Worm (Caenorhabditis elegans): Measurements from ENCODE around the gene F59B2.8.

F59B2.8 gene

ce11 chrIII:9051119-9051597 lies 41.2 kb upstream of the F59B2.8 start:
- TF ChIP-seq nhr-25 (tag; optimal IDR thresholded peaks at IDR 0.05; ENCODE audit: borderline replicate concordance, insufficient read depth) (peak; percentile 10), vab-7 (GFP tag; IDR thresholded peaks at IDR 0.05) (peak; percentile 59; the same call in 1 of the 2 replicates), Y75B8A.6 (GFP tag; IDR thresholded peaks at IDR 0.05) (peak; percentile 85), zag-1 (tag; optimal IDR thresholded peaks at IDR 0.05) (no peak), lin-29 (GFP tag; IDR thresholded peaks at IDR 0.05) (peak; percentile 53; the same call in 1 of the 2 replicates), zip-11 (GFP tag; IDR thresholded peaks at IDR 0.05) (no peak), ces-1 (GFP tag; optimal IDR thresholded peaks at IDR 0.05) (no peak), duxl-1 (tag; optimal IDR thresholded peaks at IDR 0.05; ENCODE audit: poor library complexity) (peak; percentile 17), nhr-28 (tag; optimal IDR thresholded peaks at IDR 0.05) (peak; percentile 74), Y48G9A.11 (GFP tag; IDR thresholded peaks at IDR 0.05) (no peak), fkh-10 (GFP tag; optimal IDR thresholded peaks at IDR 0.05) (no peak), ceh-20 (GFP tag; IDR thresholded peaks at IDR 0.05) (peak; percentile 67; the same call in 1 of the 2 replicates), ZK546.5 (tag; optimal IDR thresholded peaks at IDR 0.05) (no peak), nhr-76 (tag; optimal IDR thresholded peaks at IDR 0.05) (peak; percentile 11), ztf-11 (tag; optimal IDR thresholded peaks at IDR 0.05) (no peak), nhr-6 (tag; optimal IDR thresholded peaks at IDR 0.05) (peak; percentile 80), pha-4 (GFP tag; IDR thresholded peaks at IDR 0.05) (peak; percentile 81), pha-4 (tag; optimal IDR thresholded peaks at IDR 0.05) (peak; percentile 82), daf-12 (tag; optimal IDR thresholded peaks at IDR 0.05) (no peak), nhr-48 (tag; optimal IDR thresholded peaks at IDR 0.05) (no peak), dmd-9 (GFP tag; IDR thresholded peaks at IDR 0.05) (no peak), dmd-8 (GFP tag; IDR thresholded peaks at IDR 0.05) (no peak), spr-1 (tag; optimal IDR thresholded peaks at IDR 0.05) (peak; percentile 27), nhr-41 (GFP tag; IDR thresholded peaks at IDR 0.05) (0 out of 2 replicates have a peak, but pooled peaks have one; percentile 43), F37D6.2 (tag; optimal IDR thresholded peaks at IDR 0.05) (no peak), snpc-1.2 (GFP tag; IDR thresholded peaks at IDR 0.05) (peak; percentile 46; the same call in 1 of the 2 replicates), madf-9 (GFP tag; conservative IDR thresholded peaks at IDR 0.05) (peak; percentile 62), F44E2.7 (GFP tag; IDR thresholded peaks at IDR 0.05) (0 out of 2 replicates have a peak, but pooled peaks have one; percentile 14), ceh-62 (tag; optimal IDR thresholded peaks at IDR 0.05) (no peak), cey-2 (tag; optimal IDR thresholded peaks at IDR 0.05; ENCODE audit: borderline replicate concordance, insufficient read depth) (peak; percentile 41), ZK337.2 (GFP tag; IDR thresholded peaks at IDR 0.05) (no peak), unc-39 (tag; optimal IDR thresholded peaks at IDR 0.05) (no peak), egl-43 (GFP tag; IDR thresholded peaks at IDR 0.05) (peak; percentile 53; the same call in 1 of the 2 replicates), nhr-102 (tag; optimal IDR thresholded peaks at IDR 0.05) (peak; percentile 18), lsy-2 (tag; optimal IDR thresholded peaks at IDR 0.05) (peak in 1 of 2 experiments; percentile 91), egl-27 (tag; optimal IDR thresholded peaks at IDR 0.05) (no peak), spr-3 (GFP tag; optimal IDR thresholded peaks at IDR 0.05) (peak; percentile 5), ceh-32 (tag; optimal IDR thresholded peaks at IDR 0.05; ENCODE audit: poor library complexity) (no peak), mep-1 (tag; optimal IDR thresholded peaks at IDR 0.05) (peak; percentile 92), jun-1 (tag; optimal IDR thresholded peaks at IDR 0.05) (peak; percentile 31), lin-13 (GFP tag; optimal IDR thresholded peaks at IDR 0.05) (peak; percentile 76), zfp-2 (tag; optimal IDR thresholded peaks at IDR 0.05) (no peak), Y5F2A.4 (GFP tag; optimal IDR thresholded peaks at IDR 0.05) (no peak), rbr-2 (tag; optimal IDR thresholded peaks at IDR 0.05) (peak; percentile 53), Y105C5A.15 (GFP tag; IDR thresholded peaks at IDR 0.05) (no peak), F26F4.8 (GFP tag; conservative IDR thresholded peaks at IDR 0.05) (no peak), ceh-28 (tag; optimal IDR thresholded peaks at IDR 0.05) (peak; percentile 36), dve-1 (tag; optimal IDR thresholded peaks at IDR 0.05; ENCODE audit: insufficient read depth) (peak; percentile 94), ama-1 (optimal IDR thresholded peaks at IDR 0.05) (peak; percentile 90), ceh-44 (GFP tag; IDR thresholded peaks at IDR 0.05) (no peak)
